Fruit fly (Drosophila melanogaster) whole organism, prepupa: ENCODE data around the gene CG10555.

Source experiments
- Blimp-1 ChIP-seq: fragments of 200-800 bp; sonication (Bioruptor generic); optimal IDR thresholded peaks from 3 replicates; lab custom pipeline; 2017; ENCODE audit warnings: missing biosample characterization, missing genetic modification characterization, mild to moderate bottlenecking, moderate library complexity, missing genetic modification reagents
- CG10631 ChIP-seq: fragments of 200-800 bp; sonication (Bioruptor generic); optimal IDR thresholded peaks from 2 replicates; lab custom pipeline; 2016; ENCODE audit warnings: missing biosample characterization, missing genetic modification characterization
- CG10669 ChIP-seq: fragments of 200-800 bp; sonication (Bioruptor generic); optimal IDR thresholded peaks from 3 replicates; lab custom pipeline; 2018; ENCODE audit warnings: missing biosample characterization, mild to moderate bottlenecking, missing genetic modification characterization, moderate library complexity
- CG11902 ChIP-seq: fragments of 200-800 bp; sonication (Bioruptor generic); optimal IDR thresholded peaks from 3 replicates; lab custom pipeline; 2016; ENCODE audit warnings: missing biosample characterization, missing genetic modification characterization
- CG15336 ChIP-seq: fragments of 200-800 bp; sonication (Bioruptor generic); IDR thresholded peaks from 2 replicates; pipeline ENCODE4 v1.3.6; 2022; ENCODE audit warnings: missing biosample characterization, missing genetic modification characterization
- CG1621 ChIP-seq: fragments of 200-800 bp; sonication (Bioruptor generic); optimal IDR thresholded peaks from 3 replicates; lab custom pipeline; 2018; ENCODE audit warnings: missing biosample characterization, mild to moderate bottlenecking, missing genetic modification characterization
- CG3032 ChIP-seq: fragments of 200-800 bp; optimal IDR thresholded peaks from 2 replicates; lab custom pipeline; 2019; ENCODE audit warnings: missing biosample characterization, mild to moderate bottlenecking, missing genetic modification characterization, moderate library complexity
- CG31627 ChIP-seq: fragments of 200-800 bp; sonication (Bioruptor generic); optimal IDR thresholded peaks from 3 replicates; lab custom pipeline; 2016; ENCODE audit warnings: missing biosample characterization, missing genetic modification characterization
- CG34406 ChIP-seq: fragments of 200-800 bp; sonication (Bioruptor generic); optimal IDR thresholded peaks from 3 replicates; lab custom pipeline; 2016; ENCODE audit warnings: missing biosample characterization, missing genetic modification characterization
- CG6163 ChIP-seq: fragments of 200-800 bp; sonication (Bioruptor generic); IDR thresholded peaks from 3 replicates; pipeline ENCODE4 v1.3.6; 2022; ENCODE audit warnings: missing biosample characterization, missing genetic modification characterization
- CG6276 ChIP-seq: fragments of 200-800 bp; sonication (Bioruptor generic); optimal IDR thresholded peaks from 2 replicates; lab custom pipeline; 2017; ENCODE audit warnings: missing biosample characterization, mild to moderate bottlenecking, missing genetic modification characterization
- CG6792 ChIP-seq: fragments of 200-800 bp; sonication (Bioruptor generic); optimal IDR thresholded peaks from 3 replicates; lab custom pipeline; 2016; ENCODE audit warnings: missing biosample characterization, missing genetic modification characterization
- CG6808 ChIP-seq: fragments of 200-800 bp; sonication (Bioruptor generic); optimal IDR thresholded peaks from 3 replicates; lab custom pipeline; 2017; ENCODE audit warnings: missing biosample characterization, missing genetic modification characterization, mild to moderate bottlenecking, moderate library complexity, missing genetic modification reagents
- CG6854 ChIP-seq: fragments of 200-800 bp; sonication (Bioruptor generic); optimal IDR thresholded peaks from 2 replicates; lab custom pipeline; 2017; ENCODE audit warnings: missing biosample characterization, mild to moderate bottlenecking, missing genetic modification characterization
- CG8319 ChIP-seq: fragments of 200-800 bp; sonication (Bioruptor generic); optimal IDR thresholded peaks from 3 replicates; lab custom pipeline; 2016; ENCODE audit warnings: missing biosample characterization, missing genetic modification characterization
- CG9139 ChIP-seq: fragments of 200-800 bp; sonication (Bioruptor generic); optimal IDR thresholded peaks from 3 replicates; lab custom pipeline; 2017; ENCODE audit warnings: missing biosample characterization, mild to moderate bottlenecking, missing genetic modification characterization
- Eip75B ChIP-seq: fragments of 200-800 bp; sonication (Bioruptor generic); optimal IDR thresholded peaks from 3 replicates; lab custom pipeline; 2016; ENCODE audit warnings: missing biosample characterization, missing genetic modification characterization
- Gug ChIP-seq: fragments of 200-800 bp; sonication (Bioruptor generic); IDR thresholded peaks from 2 replicates; pipeline ENCODE4 v1.3.6; 2022; ENCODE audit warnings: missing biosample characterization, missing genetic modification characterization
- Hr39 ChIP-seq: fragments of 200-800 bp; sonication (Bioruptor generic); optimal IDR thresholded peaks from 2 replicates; lab custom pipeline; 2016; ENCODE audit warnings: missing biosample characterization, missing genetic modification characterization
- Hr4 ChIP-seq: fragments of 200-800 bp; sonication (Bioruptor generic); optimal IDR thresholded peaks from 3 replicates; lab custom pipeline; 2016; ENCODE audit warnings: missing biosample characterization, missing genetic modification characterization
- Lpt ChIP-seq: fragments of 200-800 bp; sonication (Bioruptor generic); optimal IDR thresholded peaks from 3 replicates; lab custom pipeline; 2016; ENCODE audit warnings: missing biosample characterization, missing genetic modification characterization
- OdsH ChIP-seq: fragments of 200-800 bp; sonication (Bioruptor generic); optimal IDR thresholded peaks from 3 replicates; lab custom pipeline; 2016; ENCODE audit warnings: missing biosample characterization, missing genetic modification characterization
- Sox102F ChIP-seq: fragments of 200-800 bp; sonication (Bioruptor generic); optimal IDR thresholded peaks from 2 replicates; lab custom pipeline; 2016; ENCODE audit warnings: missing biosample characterization, mild to moderate bottlenecking, missing genetic modification characterization
- Sox14 ChIP-seq: fragments of 200-800 bp; sonication (Bioruptor generic); optimal IDR thresholded peaks from 3 replicates; lab custom pipeline; 2016; ENCODE audit warnings: missing biosample characterization, missing genetic modification characterization
- achi ChIP-seq: fragments of 200-800 bp; sonication (Bioruptor generic); optimal IDR thresholded peaks from 3 replicates; lab custom pipeline; 2016; ENCODE audit warnings: missing biosample characterization, missing genetic modification characterization
- cyc ChIP-seq: fragments of 200-800 bp; sonication (Bioruptor generic); optimal IDR thresholded peaks from 3 replicates; lab custom pipeline; 2016; ENCODE audit warnings: missing biosample characterization, missing genetic modification characterization
- dsx ChIP-seq: fragments of 200-800 bp; optimal IDR thresholded peaks from 3 replicates; lab custom pipeline; 2019; ENCODE audit warnings: missing biosample characterization, mild to moderate bottlenecking, missing genetic modification characterization, moderate library complexity; ENCODE audit not compliant: poor library complexity, severe bottlenecking
- esn ChIP-seq: fragments of 200-800 bp; sonication (Bioruptor generic); optimal IDR thresholded peaks from 2 replicates; lab custom pipeline; 2016; ENCODE audit warnings: missing biosample characterization, mild to moderate bottlenecking, missing genetic modification characterization, moderate library complexity
- fd59A ChIP-seq: fragments of 200-800 bp; sonication (Bioruptor generic); optimal IDR thresholded peaks from 2 replicates; lab custom pipeline; 2017; ENCODE audit warnings: missing biosample characterization, mild to moderate bottlenecking, missing genetic modification characterization, missing genetic modification reagents
- fkh ChIP-seq: fragments of 200-800 bp; sonication (Bioruptor generic); optimal IDR thresholded peaks from 3 replicates; lab custom pipeline; 2017; ENCODE audit warnings: missing biosample characterization, mild to moderate bottlenecking, missing genetic modification characterization, moderate library complexity
- lz ChIP-seq: fragments of 200-800 bp; sonication (Bioruptor generic); optimal IDR thresholded peaks from 3 replicates; lab custom pipeline; 2016; ENCODE audit warnings: missing biosample characterization, missing genetic modification characterization
- net ChIP-seq: fragments of 200-800 bp; sonication (Bioruptor generic); optimal IDR thresholded peaks from 3 replicates; lab custom pipeline; 2016; ENCODE audit warnings: missing biosample characterization, missing genetic modification characterization
- salr ChIP-seq, 2 experiments: fragments of 200-800 bp; sonication (Bioruptor generic); optimal IDR thresholded peaks; 3 replicates each; lab custom pipeline; 2016 to 2018; ENCODE audit warnings: missing biosample characterization in 2 of 2, missing genetic modification characterization in 2 of 2, mild to moderate bottlenecking in 1 of 2
- ss ChIP-seq, 2 experiments: fragments of 200-800 bp; sonication (Bioruptor generic); optimal IDR thresholded peaks; 2 replicates in 1 of 2; 3 replicates in 1 of 2; lab custom pipeline; 2017 to 2018; ENCODE audit warnings: mild to moderate bottlenecking in 2 of 2, missing biosample characterization in 2 of 2, missing genetic modification characterization in 2 of 2, moderate library complexity in 1 of 2
- svp ChIP-seq: fragments of 200-800 bp; sonication (Bioruptor generic); peaks from one replicate; lab custom pipeline; 2016; ENCODE audit warnings: missing biosample characterization, missing genetic modification characterization
- vri ChIP-seq: fragments of 200-800 bp; sonication (Bioruptor generic); optimal IDR thresholded peaks from 3 replicates; lab custom pipeline; 2016; ENCODE audit warnings: missing biosample characterization, mild to moderate bottlenecking, missing genetic modification characterization

The CG10555 gene

DNA sequence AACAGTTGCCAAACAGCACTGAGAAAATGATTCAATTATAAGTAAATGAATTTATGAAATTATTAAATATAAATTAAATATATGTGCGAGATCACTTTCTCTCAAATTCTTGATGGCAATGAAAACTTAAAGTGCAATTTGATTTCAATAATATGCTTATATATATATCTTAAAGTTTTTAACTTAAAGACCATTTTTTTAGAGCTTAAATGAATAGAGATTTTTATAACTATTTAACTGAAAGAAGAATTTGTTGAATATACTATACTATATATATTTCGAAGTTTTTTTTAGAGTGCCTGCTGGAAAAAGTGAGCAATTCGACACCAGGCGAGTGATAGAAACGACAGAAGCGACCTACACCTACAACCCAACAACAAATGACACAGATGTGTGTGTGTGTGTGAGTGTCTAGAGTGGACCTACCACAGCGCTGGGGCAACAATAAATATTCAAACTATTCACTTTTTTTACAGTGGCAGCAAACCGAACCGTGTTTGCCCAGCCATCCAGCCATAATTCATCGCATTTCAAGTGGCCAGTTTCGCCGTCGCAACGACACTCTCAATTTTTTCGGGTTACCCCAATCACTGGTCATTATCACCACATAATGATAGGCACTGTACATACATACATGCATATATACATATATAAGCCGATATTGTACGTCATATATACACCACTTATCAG lies 46.3 kb downstream of the CG10555 start:
- TF ChIP-seq CG10631: no peak
- no peak for TF ChIP-seq CG10669 (GFP tag; lab: Kevin White, UChicago)
- peak; percentile 14 for TF ChIP-seq esn (GFP tag; lab: Kevin White, UChicago)
- no peak for TF ChIP-seq CG15336 (GFP tag; lab: Robert Waterston, UW)
- no peak for TF ChIP-seq Eip75B (GFP tag; lab: Kevin White, UChicago)
- TF ChIP-seq CG6808 (GFP tag; lab: Kevin White, UChicago): no peak
- TF ChIP-seq svp: no peak
- TF ChIP-seq CG6854: no peak

dm6 chrX:8447166-8447565 lies 48.4 kb downstream of the CG10555 start:
- TF ChIP-seq dsx (GFP tag; lab: Kevin White, UChicago) (no peak), Hr4 (GFP tag; lab: Kevin White, UChicago) (no peak), Sox102F (no peak), OdsH (no peak), fkh (GFP tag; lab: Kevin White, UChicago) (no peak), CG11902 (GFP tag; lab: Kevin White, UChicago) (no peak), esn (GFP tag; lab: Kevin White, UChicago) (no peak), svp (no peak), achi (GFP tag; lab: Kevin White, UChicago) (no peak), CG31627 (GFP tag; lab: Kevin White, UChicago) (no peak), CG6792 (no peak), CG10631 (no peak), CG3032 (tag; lab: Kevin White, UChicago) (no peak), Hr39 (GFP tag; lab: Kevin White, UChicago) (no peak), CG6163 (GFP tag; lab: Robert Waterston, UW) (no peak), net (no peak), Gug (no peak), CG6276 (GFP tag; lab: Kevin White, UChicago) (no peak), CG1621 (tag; lab: Kevin White, UChicago) (no peak)
- TF ChIP-seq, all 60 proteins: peak for 0

dm6 chrX:8448171-8448570 lies 49.4 kb downstream of the CG10555 start:
- TF ChIP-seq CG6854 (no peak), fkh (GFP tag; lab: Kevin White, UChicago) (no peak), Lpt (GFP tag; lab: Kevin White, UChicago) (no peak), Sox14 (no peak), CG10631 (no peak), CG9139 (GFP tag; lab: Kevin White, UChicago) (no peak), salr (GFP tag; optimal IDR thresholded peaks at IDR 0.05; lab: Kevin White, UChicago) (no peak), ss (GFP tag; optimal IDR thresholded peaks at IDR 0.05; lab: Kevin White, UChicago) (no peak), vri (GFP tag; lab: Kevin White, UChicago) (no peak), CG8319 (no peak), fd59A (GFP tag; lab: Kevin White, UChicago) (no peak), CG34406 (no peak), Blimp-1 (GFP tag; lab: Kevin White, UChicago) (no peak), cyc (no peak), Hr39 (GFP tag; lab: Kevin White, UChicago) (no peak), lz (no peak)
